Worm (Caenorhabditis elegans) whole organism, L4/young adult: ENCODE measurements around the gene dph-2.

Experiments
- W03F9.2 ChIP-seq: fragments of 150-350 bp; optimal IDR thresholded peaks from 2 replicates; lab custom pipeline; 2014; ENCODE audit warnings: missing biosample characterization, missing genetic modification characterization
- dao-5 ChIP-seq: sonication (generic microtip); optimal IDR thresholded peaks from 2 replicates; lab custom pipeline; 2016; ENCODE audit warnings: missing genotype, missing genetic modification characterization, moderate library complexity, missing compliant biosample characterization
- him-1 ChIP-seq: sonication (generic microtip); optimal IDR thresholded peaks from 2 replicates; lab custom pipeline; 2016; ENCODE audit warnings: missing genotype, missing genetic modification reagents, missing genetic modification characterization, missing compliant biosample characterization

DNA sequence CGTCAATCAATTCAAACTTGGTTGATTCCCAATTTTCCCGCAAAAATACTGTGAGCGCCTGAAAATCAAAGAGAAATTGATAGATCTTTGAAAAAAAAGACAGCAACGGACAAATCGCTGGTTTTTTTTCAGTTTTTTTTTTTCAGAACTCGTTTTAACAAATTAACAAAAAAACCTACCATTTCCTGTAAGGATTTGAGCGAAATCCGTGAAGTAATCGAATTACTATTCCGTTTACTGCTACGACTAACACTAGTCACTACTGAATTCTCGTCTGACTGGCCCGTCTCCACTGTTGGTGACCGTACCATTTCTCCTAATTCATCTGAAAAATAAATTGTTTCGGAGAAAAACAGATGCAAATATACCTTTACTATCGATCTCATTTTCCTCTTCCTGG, 45.3 kb upstream of the dph-2 start:
- no peak for TF ChIP-seq W03F9.2
- TF ChIP-seq dao-5 (tag; lab: Kevin White, UChicago) = no peak
- TF ChIP-seq him-1 (tag; lab: Kevin White, UChicago) = no peak
